Fruit fly (Drosophila melanogaster): ENCODE results near the gene CG2983.

Gene CG2983

DNA sequence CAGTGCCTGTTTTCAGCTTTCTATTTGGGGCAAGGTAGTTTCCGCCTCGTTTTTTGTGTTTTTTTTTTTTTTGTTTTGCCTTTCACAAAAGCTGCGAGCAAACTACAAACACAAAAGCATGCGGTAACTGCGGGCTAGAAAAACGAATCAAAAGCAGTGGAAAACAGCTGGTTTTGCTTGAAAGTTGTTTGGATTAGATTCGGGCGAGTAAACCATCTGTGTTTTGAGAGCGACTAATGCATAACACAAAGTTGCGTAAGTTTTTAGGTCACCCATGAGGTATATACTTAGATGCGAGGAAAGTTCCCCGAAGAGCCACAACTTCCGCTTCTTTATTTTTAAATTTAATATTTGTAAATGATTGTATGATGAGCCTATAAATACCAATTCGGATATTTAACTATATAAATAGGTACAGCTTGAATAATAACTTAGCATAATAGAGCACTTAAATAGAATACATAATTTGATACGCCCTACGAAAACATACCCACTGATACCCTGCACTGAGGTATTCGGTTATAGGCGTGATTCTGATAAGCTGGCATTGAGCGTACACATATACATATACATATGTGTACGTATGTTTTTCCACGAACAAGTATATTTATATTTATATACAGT, 25.0 kb downstream of the CG2983 start (continued):
- peak; percentile 9 for TF ChIP-seq Hsf (GFP tag; optimal IDR thresholded peaks at IDR 0.05)
- TF ChIP-seq jumu (GFP tag; optimal IDR thresholded peaks at IDR 0.05) = no peak
- peak; percentile 42 for TF ChIP-seq CG6813 (GFP tag; optimal IDR thresholded peaks at IDR 0.05)
- no peak for TF ChIP-seq ro (GFP tag; IDR thresholded peaks at IDR 0.05)
- no peak for TF ChIP-seq CG32772 (GFP tag; IDR thresholded peaks at IDR 0.05)
- TF ChIP-seq H15 (GFP tag; IDR thresholded peaks at IDR 0.05) = no peak
- TF ChIP-seq Hmr (GFP tag; optimal IDR thresholded peaks at IDR 0.05) = peak; percentile 67
- TF ChIP-seq CG4328 (GFP tag; optimal IDR thresholded peaks at IDR 0.05) = no peak
- peak; percentile 57 for TF ChIP-seq CG15514 (GFP tag; optimal IDR thresholded peaks at IDR 0.05)
- TF ChIP-seq CG18262 (tag; optimal IDR thresholded peaks at IDR 0.05) = peak; percentile 17
- TF ChIP-seq stc (GFP tag; IDR thresholded peaks at IDR 0.05) = peak; percentile 28; the same call in 1 of the 2 replicates
- TF ChIP-seq jigr1 (GFP tag; IDR thresholded peaks at IDR 0.05) = no peak
- no peak for TF ChIP-seq onecut (GFP tag; IDR thresholded peaks at IDR 0.05)
- no peak for TF ChIP-seq CG16815 (GFP tag; optimal IDR thresholded peaks at IDR 0.05)
- TF ChIP-seq CG12769 (tag; optimal IDR thresholded peaks at IDR 0.05) = peak; percentile 61
- TF ChIP-seq CG6272 (GFP tag; IDR thresholded peaks at IDR 0.05) = no peak
- peak; percentile 49 for TF ChIP-seq CG17359 (tag; optimal IDR thresholded peaks at IDR 0.05)
- peak; percentile 66 for TF ChIP-seq Ptx1 (GFP tag; IDR thresholded peaks at IDR 0.05)
- TF ChIP-seq CG13775 (GFP tag; optimal IDR thresholded peaks at IDR 0.05) = no peak
- TF ChIP-seq CG15269 (tag; optimal IDR thresholded peaks at IDR 0.05) = peak; percentile 73
- no peak for TF ChIP-seq CG7786 (GFP tag; optimal IDR thresholded peaks at IDR 0.05)
- TF ChIP-seq CG4282 (GFP tag; optimal IDR thresholded peaks at IDR 0.05) = no peak
- no peak for TF ChIP-seq CrebB (tag; optimal IDR thresholded peaks at IDR 0.05)
- TF ChIP-seq lmd (GFP tag; IDR thresholded peaks at IDR 0.05) = peak; percentile 59
- TF ChIP-seq Xbp1 (GFP tag; optimal IDR thresholded peaks at IDR 0.05) = peak; percentile 18
- TF ChIP-seq Side (GFP tag; optimal IDR thresholded peaks at IDR 0.05) = no peak
- no peak for TF ChIP-seq slou (GFP tag; optimal IDR thresholded peaks at IDR 0.05)
- peak; percentile 16 for TF ChIP-seq bcd (GFP tag; optimal IDR thresholded peaks at IDR 0.05)
- TF ChIP-seq hbn (GFP tag; IDR thresholded peaks at IDR 0.05; ENCODE audit: partially characterized antibody) = no peak
- no peak for TF ChIP-seq CG3995 (GFP tag; optimal IDR thresholded peaks at IDR 0.05)
- TF ChIP-seq CG13894 (tag; optimal IDR thresholded peaks at IDR 0.05) = peak; percentile 21
- TF ChIP-seq sr (GFP tag; IDR thresholded peaks at IDR 0.05) = no peak
- TF ChIP-seq CG13296 (GFP tag; optimal IDR thresholded peaks at IDR 0.05) = peak; percentile 55
- TF ChIP-seq row (GFP tag; IDR thresholded peaks at IDR 0.05) = peak; percentile 61
- no peak for TF ChIP-seq dimm (GFP tag; IDR thresholded peaks at IDR 0.05)
- peak; percentile 67 for TF ChIP-seq fd3F (GFP tag; optimal IDR thresholded peaks at IDR 0.05)
- no peak for TF ChIP-seq psq (GFP tag; optimal IDR thresholded peaks at IDR 0.05)
- peak; percentile 31 for TF ChIP-seq CG10147 (GFP tag; optimal IDR thresholded peaks at IDR 0.05)
- TF ChIP-seq Med (GFP tag) = peak; percentile 80
- TF ChIP-seq MESR4 (GFP tag; optimal IDR thresholded peaks at IDR 0.05) = no peak
- TF ChIP-seq unpg (GFP tag; optimal IDR thresholded peaks at IDR 0.05) = peak; percentile 12
- peak; percentile 51 for TF ChIP-seq BtbVII (GFP tag; optimal IDR thresholded peaks at IDR 0.05)
- no peak for TF ChIP-seq CG8281 (tag; optimal IDR thresholded peaks at IDR 0.05)
- TF ChIP-seq crc (GFP tag; optimal IDR thresholded peaks at IDR 0.05) = no peak
- TF ChIP-seq tup (GFP tag; optimal IDR thresholded peaks at IDR 0.05) = peak; percentile 20
- no peak for TF ChIP-seq pzg (GFP tag; optimal IDR thresholded peaks at IDR 0.05)
- TF ChIP-seq CG5180 (GFP tag; optimal IDR thresholded peaks at IDR 0.05) = no peak
- no peak for TF ChIP-seq Ets97D (GFP tag; optimal IDR thresholded peaks at IDR 0.05)
- peak; percentile 56 for TF ChIP-seq Blimp-1 (GFP tag; optimal IDR thresholded peaks at IDR 0.05)
- no peak for TF ChIP-seq CG14860 (GFP tag; IDR thresholded peaks at IDR 0.05; ENCODE audit: partially characterized antibody)

All from whole organism, embryonic.